Fruit fly (Drosophila melanogaster): ENCODE data around the gene rhea.

DNA sequence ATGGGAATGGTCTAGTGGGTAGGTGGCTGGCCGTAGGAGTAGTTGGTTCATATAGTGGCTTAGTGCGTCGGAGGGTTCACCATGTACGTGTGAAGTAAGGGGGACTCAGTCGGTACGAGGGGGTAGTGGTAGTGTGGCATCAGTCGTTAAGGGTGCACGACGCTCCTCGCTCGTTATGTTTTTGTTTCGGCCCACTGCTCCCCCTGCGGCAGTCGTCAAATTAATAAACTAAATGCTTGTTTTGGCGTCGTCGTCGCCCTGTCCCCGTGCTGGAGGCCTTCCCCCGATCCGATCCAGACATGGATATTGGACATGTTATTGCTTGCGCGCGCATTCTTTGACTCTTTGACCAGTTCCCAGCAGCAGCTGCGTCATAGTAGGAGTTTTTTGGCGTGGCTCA, 31.5 kb upstream of the rhea start:
- TF ChIP-seq usp (GFP tag; optimal IDR thresholded peaks at IDR 0.05) (no peak), sage (GFP tag; optimal IDR thresholded peaks at IDR 0.05) (no peak), Myc (optimal IDR thresholded peaks at IDR 0.05) (no peak), HLH106 (tag; optimal IDR thresholded peaks at IDR 0.05) (no peak), Dfd (GFP tag; optimal IDR thresholded peaks at IDR 0.05) (no peak), tai (GFP tag; optimal IDR thresholded peaks at IDR 0.05) (no peak), Mio (GFP tag; optimal IDR thresholded peaks at IDR 0.05) (no peak), CG9705 (GFP tag; optimal IDR thresholded peaks at IDR 0.05) (no peak), Hr78 (GFP tag; optimal IDR thresholded peaks at IDR 0.05) (no peak), psq (GFP tag; optimal IDR thresholded peaks at IDR 0.05) (no peak), lola (GFP tag; optimal IDR thresholded peaks at IDR 0.05) (no peak), dmrt93B (GFP tag; optimal IDR thresholded peaks at IDR 0.05) (no peak), pan (optimal IDR thresholded peaks at IDR 0.05) (no peak)
